Worm (Caenorhabditis elegans) whole organism, L2 larva: ENCODE data around the gene nlp-48.

ENCODE experiments used
- Y55F3AM.14 ChIP-seq: fragments of 200-800 bp; sonication (Bioruptor generic); optimal IDR thresholded peaks from 2 replicates; lab custom pipeline; 2018; ENCODE audit warnings: mild to moderate bottlenecking, missing genetic modification characterization, missing compliant biosample characterization
- alr-1 ChIP-seq: fragments of 150-350 bp; optimal IDR thresholded peaks from 2 replicates; lab custom pipeline; 2014; ENCODE audit warnings: missing biosample characterization, missing genetic modification characterization
- unc-39 ChIP-seq: fragments of 150-350 bp; optimal IDR thresholded peaks from 2 replicates; lab custom pipeline; 2014; ENCODE audit warnings: missing biosample characterization, missing genetic modification characterization

DNA sequence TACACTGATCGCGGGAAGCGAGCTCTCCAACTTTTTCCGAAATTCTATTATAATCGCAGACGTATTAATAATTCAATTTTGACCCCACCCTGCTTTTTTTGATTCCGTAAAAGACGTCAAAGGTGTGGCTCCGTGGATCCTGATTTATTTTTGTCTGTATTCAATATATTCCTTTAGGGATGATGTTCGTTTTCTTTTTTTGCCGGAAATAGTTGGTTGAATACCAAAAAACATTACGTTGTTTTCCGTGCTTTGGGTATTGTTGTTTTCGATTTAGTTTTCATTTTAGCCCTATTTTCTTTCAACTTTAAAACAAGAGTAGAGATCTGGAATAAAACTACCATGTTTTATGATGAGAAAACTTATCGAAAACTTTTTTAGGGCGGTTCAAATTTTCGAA lies 24.2 kb downstream of the nlp-48 start:
- TF ChIP-seq alr-1 (tag; lab: Kevin White, UChicago) (no peak), unc-39 (tag; lab: Kevin White, UChicago) (no peak), Y55F3AM.14 (no peak)
